Worm (Caenorhabditis elegans) whole organism, mixed stage, embryonic: Measurements from ENCODE around the gene cyb-2.1.

Experiments used
- drap-1 ChIP-seq: fragments of 200-800 bp; sonication (Bioruptor generic); optimal IDR thresholded peaks from 3 replicates; lab custom pipeline; 2018; ENCODE audit warnings: mild to moderate bottlenecking, missing genetic modification characterization, missing compliant biosample characterization
- lsy-2 ChIP-seq: fragments of 150-350 bp; optimal IDR thresholded peaks from 2 replicates; lab custom pipeline; 2014; ENCODE audit warnings: missing biosample characterization, missing genetic modification characterization
- nhr-28 ChIP-seq: fragments of 150-350 bp; optimal IDR thresholded peaks from 2 replicates; lab custom pipeline; 2014; ENCODE audit warnings: missing biosample characterization, missing genetic modification characterization
- sptf-1 ChIP-seq: sonication (generic microtip); optimal IDR thresholded peaks from 2 replicates; lab custom pipeline; 2017; ENCODE audit warnings: mild to moderate bottlenecking, missing genetic modification characterization, moderate library complexity, missing compliant biosample characterization
- unc-39 ChIP-seq: fragments of 150-350 bp; optimal IDR thresholded peaks from 2 replicates; lab custom pipeline; 2014; ENCODE audit warnings: missing biosample characterization, missing genetic modification characterization

DNA sequence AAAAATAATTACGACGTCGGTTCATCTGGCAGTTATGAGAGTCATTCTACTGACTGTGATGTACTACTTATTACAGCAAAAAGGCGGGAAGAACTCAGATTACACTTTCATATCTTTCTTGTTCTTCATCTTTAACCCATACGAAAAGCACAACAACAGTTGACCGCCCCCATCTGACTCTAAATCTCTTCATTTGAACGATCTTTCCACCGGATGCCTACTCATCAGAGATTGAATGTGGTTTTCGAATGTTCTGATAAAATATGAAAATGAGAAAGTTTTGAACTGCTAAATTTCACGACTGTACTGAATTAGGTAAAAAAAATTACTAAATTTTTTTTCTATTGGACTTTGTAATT is 27.6 kb upstream of the cyb-2.1 start, which contains the start of gene sri-19:
- no peak for TF ChIP-seq sptf-1 (tag; lab: Kevin White, UChicago)
- no peak for TF ChIP-seq lsy-2 (tag; lab: Kevin White, UChicago)
- no peak for TF ChIP-seq nhr-28 (tag; lab: Kevin White, UChicago)
- no peak for TF ChIP-seq unc-39 (tag; lab: Kevin White, UChicago)
- no peak for TF ChIP-seq drap-1 (GFP tag; lab: Kevin White, UChicago)
